Worm (Caenorhabditis elegans) whole organism, L4/young adult: ENCODE measurements around the gene rpt-2.
"Not testable (repeated sequence)": the region's sequence is repeated elsewhere in the genome, so short reads cannot be mapped to it uniquely, and the experiment has no call there.

Source experiments
- W03F9.2 ChIP-seq: fragments of 150-350 bp; optimal IDR thresholded peaks from 2 replicates; lab custom pipeline; 2014; ENCODE audit warnings: missing biosample characterization, missing genetic modification characterization
- dao-5 ChIP-seq: sonication (generic microtip); optimal IDR thresholded peaks from 2 replicates; lab custom pipeline; 2016; ENCODE audit warnings: missing genotype, missing genetic modification characterization, moderate library complexity, missing compliant biosample characterization
- him-1 ChIP-seq: sonication (generic microtip); optimal IDR thresholded peaks from 2 replicates; lab custom pipeline; 2016; ENCODE audit warnings: missing genotype, missing genetic modification reagents, missing genetic modification characterization, missing compliant biosample characterization

rpt-2 gene

ce11 chrV:6017630-6018029 lies at the start of gene rpt-2, which contains the start of gene aps-1:
Gene rpt-2, minus strand, starts transcription at chrV:6017669.
Gene aps-1, plus strand, starts transcription at chrV:6017970.
- TF ChIP-seq W03F9.2 (tag; lab: Kevin White, UChicago) (peak; percentile 90), dao-5 (tag; lab: Kevin White, UChicago) (no peak)

ce11 chrV:6067112-6067511 lies 49.6 kb upstream of the rpt-2 start, which contains the start of gene srh-10:
Gene srh-10, minus strand, starts transcription at chrV:6067140.
- TF ChIP-seq W03F9.2 (tag; lab: Kevin White, UChicago), result no peak
- no peak for TF ChIP-seq dao-5 (tag; lab: Kevin White, UChicago)
- TF ChIP-seq him-1 (tag; lab: Kevin White, UChicago), result no peak

ce11 chrV:6063330-6063729 lies 45.9 kb upstream of the rpt-2 start, which contains the start of gene Y38A10A.2:
Gene Y38A10A.2, minus strand, starts transcription at chrV:6063430.
- TF ChIP-seq dao-5 (tag; lab: Kevin White, UChicago), result no peak
- TF ChIP-seq W03F9.2 (tag; lab: Kevin White, UChicago), result no peak
- no peak for TF ChIP-seq him-1 (tag; lab: Kevin White, UChicago)

- TF ChIP-seq W03F9.2 (tag; lab: Kevin White, UChicago), result no peak
- no peak for TF ChIP-seq him-1 (tag; lab: Kevin White, UChicago)
- no peak for TF ChIP-seq dao-5 (tag; lab: Kevin White, UChicago)
These were observed 37.8 kb upstream of the rpt-2 start, which contains the start of gene srd-20 for ce11 chrV:6055289-6055688. Gene srd-20, plus strand, starts transcription at chrV:6055589.

- peak; percentile 56 for TF ChIP-seq him-1 (tag; lab: Kevin White, UChicago)
- no peak for TF ChIP-seq dao-5 (tag; lab: Kevin White, UChicago)
- TF ChIP-seq W03F9.2 (tag; lab: Kevin White, UChicago), result peak; percentile 92
These were observed 35.8 kb upstream of the rpt-2 start, which contains the start of gene seip-1 for ce11 chrV:6053188-6053687. Gene seip-1, minus strand, starts transcription at chrV:6053238.

ce11 chrV:6051159-6051558 lies 33.7 kb upstream of the rpt-2 start, which contains the start of gene jamp-1:
Gene jamp-1, minus strand, starts transcription at chrV:6051259.
- TF ChIP-seq dao-5 (tag; lab: Kevin White, UChicago) (no peak), W03F9.2 (tag; lab: Kevin White, UChicago) (no peak), him-1 (tag; lab: Kevin White, UChicago) (no peak)

ce11 chrV:6047818-6048217 lies 30.3 kb upstream of the rpt-2 start, which contains the start of gene pgap-3:
Gene pgap-3, minus strand, starts transcription at chrV:6047918.
- TF ChIP-seq dao-5 (tag; lab: Kevin White, UChicago), result no peak
- TF ChIP-seq him-1 (tag; lab: Kevin White, UChicago), result no peak
- TF ChIP-seq W03F9.2 (tag; lab: Kevin White, UChicago), result no peak

- no peak for TF ChIP-seq him-1 (tag; lab: Kevin White, UChicago)
- no peak for TF ChIP-seq W03F9.2 (tag; lab: Kevin White, UChicago)
- TF ChIP-seq dao-5 (tag; lab: Kevin White, UChicago), result no peak
These were observed 27.6 kb upstream of the rpt-2 start, which contains the start of gene R01B10.3 for ce11 chrV:6044853-6045594. Gene R01B10.3, minus strand, starts transcription at chrV:6045129.

- no peak for TF ChIP-seq W03F9.2 (tag; lab: Kevin White, UChicago)
- no peak for TF ChIP-seq dao-5 (tag; lab: Kevin White, UChicago)
- no peak for TF ChIP-seq him-1 (tag; lab: Kevin White, UChicago)
These were observed 27.0 kb upstream of the rpt-2 start for ce11 chrV:6044448-6044847.

- TF ChIP-seq dao-5 (tag; lab: Kevin White, UChicago), result no peak
- no peak for TF ChIP-seq him-1 (tag; lab: Kevin White, UChicago)
- no peak for TF ChIP-seq W03F9.2 (tag; lab: Kevin White, UChicago)
These were observed 26.1 kb upstream of the rpt-2 start, which contains the start of gene cpi-2 for ce11 chrV:6043275-6044271. Gene cpi-2, plus strand, starts transcription at chrV:6044062.

- TF ChIP-seq W03F9.2 (tag; lab: Kevin White, UChicago), result no peak
These were observed 23.9 kb upstream of the rpt-2 start, which contains the start of gene R01B10.2 for ce11 chrV:6041375-6041774. Gene R01B10.2, minus strand, starts transcription at chrV:6041475.

- TF ChIP-seq him-1, W03F9.2, dao-5 (tag; lab: Kevin White, UChicago): not testable (repeated sequence)
These were observed 21.1 kb upstream of the rpt-2 start, which contains the start of gene F29G9.1 for ce11 chrV:6038405-6039151. Gene F29G9.1, plus strand, starts transcription at chrV:6039101.
